Worm (Caenorhabditis elegans) whole organism, L3 larva: ENCODE results near the gene T01D1.7.

Source experiments
- R02D3.7 ChIP-seq: fragments of 150-350 bp; optimal IDR thresholded peaks from 2 replicates; lab custom pipeline; 2014; ENCODE audit warnings: missing biosample characterization, missing genetic modification characterization
- ama-1 ChIP-seq: fragments of 150-350 bp; optimal IDR thresholded peaks from 2 replicates; lab custom pipeline; 2018
- daf-12 ChIP-seq: fragments of 150-350 bp; optimal IDR thresholded peaks from 2 replicates; lab custom pipeline; 2014; ENCODE audit warnings: missing biosample characterization, missing genetic modification reagents, missing genetic modification characterization
- egl-27 ChIP-seq: sonication (generic microtip); optimal IDR thresholded peaks from 4 replicates; lab custom pipeline; 2017; ENCODE audit warnings: missing biosample characterization, missing genetic modification reagents, missing genetic modification characterization
- elt-1 ChIP-seq: fragments of 150-350 bp; optimal IDR thresholded peaks from 2 replicates; lab custom pipeline; 2014; ENCODE audit warnings: missing biosample characterization, missing genetic modification characterization
- lin-15B ChIP-seq: fragments of 150-350 bp; optimal IDR thresholded peaks from 2 replicates; lab custom pipeline; 2014; ENCODE audit warnings: missing biosample characterization, missing genetic modification characterization
- mdl-1 ChIP-seq: fragments of 150-350 bp; optimal IDR thresholded peaks from 2 replicates; lab custom pipeline; 2014; ENCODE audit warnings: missing biosample characterization, missing genetic modification characterization
- nhr-237 ChIP-seq: fragments of 150-350 bp; optimal IDR thresholded peaks from 2 replicates; lab custom pipeline; 2014; ENCODE audit warnings: missing biosample characterization, missing genetic modification characterization
- nhr-28 ChIP-seq: fragments of 150-350 bp; optimal IDR thresholded peaks from 2 replicates; lab custom pipeline; 2014; ENCODE audit warnings: missing biosample characterization, missing genetic modification characterization
- pqm-1 ChIP-seq: fragments of 150-350 bp; optimal IDR thresholded peaks from 2 replicates; lab custom pipeline; 2017; ENCODE audit warnings: missing biosample characterization, missing genetic modification characterization, inconsistent platforms
- skn-1 ChIP-seq: fragments of 150-350 bp; optimal IDR thresholded peaks from 2 replicates; lab custom pipeline; 2014; ENCODE audit warnings: missing biosample characterization, missing genetic modification characterization
- unc-62 ChIP-seq: fragments of 150-350 bp; sonication (generic microtip); optimal IDR thresholded peaks from 4 replicates; lab custom pipeline; 2014; ENCODE audit warnings: missing biosample characterization, missing genetic modification reagents, missing genetic modification characterization
- zag-1 ChIP-seq: fragments of 150-350 bp; optimal IDR thresholded peaks from 2 replicates; lab custom pipeline; 2014; ENCODE audit warnings: missing biosample characterization, missing genetic modification characterization
- ztf-4 ChIP-seq: fragments of 150-350 bp; optimal IDR thresholded peaks from 2 replicates; lab custom pipeline; 2014; ENCODE audit warnings: missing biosample characterization, missing genetic modification characterization

DNA sequence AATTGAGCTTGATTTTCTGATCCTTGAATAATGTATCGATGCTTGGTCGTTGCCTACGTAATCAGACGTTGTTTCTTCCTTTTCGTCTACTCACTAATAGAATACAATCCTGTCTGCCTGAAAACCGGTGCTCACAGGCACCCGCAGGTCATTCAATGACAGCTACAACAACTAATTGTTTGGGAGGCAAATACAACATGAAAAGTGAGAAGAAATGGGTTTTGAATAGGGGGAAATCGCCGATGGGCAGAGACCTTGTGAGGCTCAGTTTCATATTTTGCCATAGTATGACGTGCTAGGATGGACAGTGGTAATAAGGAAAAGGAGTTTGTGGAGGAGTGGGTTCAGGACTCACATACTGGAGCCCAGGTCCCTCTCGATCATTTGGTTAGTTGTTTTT, 23.1 kb upstream of the T01D1.7 start, which contains the start of gene chs-2:
- TF ChIP-seq daf-12 (tag; lab: Kevin White, UChicago) (no peak), pqm-1 (no peak), nhr-237 (no peak), elt-1 (tag; lab: Kevin White, UChicago) (no peak), mdl-1 (tag; lab: Kevin White, UChicago) (no peak), lin-15B (no peak), R02D3.7 (tag; lab: Kevin White, UChicago) (no peak), ztf-4 (tag; lab: Kevin White, UChicago) (no peak), skn-1 (tag; lab: Kevin White, UChicago) (no peak), ama-1 (lab: Kevin White, UChicago) (no peak), egl-27 (tag; lab: Kevin White, UChicago) (no peak), zag-1 (tag; lab: Kevin White, UChicago) (no peak), nhr-28 (no peak), unc-62 (GFP tag; lab: Kevin White, UChicago) (no peak)
